Worm (Caenorhabditis elegans) whole organism, young adult: ENCODE results near the gene F32A11.1.

Experiments used
- ZK185.1 ChIP-seq: sonication (generic microtip); optimal IDR thresholded peaks from 2 replicates; lab custom pipeline; 2016; ENCODE audit warnings: mild to moderate bottlenecking, missing genetic modification characterization, missing compliant biosample characterization; ENCODE audit not compliant: poor library complexity, severe bottlenecking
- ceh-58 ChIP-seq: fragments of 200-800 bp; sonication (Bioruptor generic); IDR thresholded peaks from 2 replicates; pipeline ENCODE4 v1.3.6; 2022; ENCODE audit warnings: missing genetic modification characterization, missing compliant biosample characterization
- egl-18 ChIP-seq: fragments of 200-800 bp; sonication (Bioruptor generic); IDR thresholded peaks from 2 replicates; pipeline ENCODE4 v1.3.6; 2022; ENCODE audit warnings: missing genetic modification reagents, missing genetic modification characterization, missing compliant biosample characterization
- madf-10 ChIP-seq: sonication (generic microtip); optimal IDR thresholded peaks from 2 replicates; lab custom pipeline; 2016; ENCODE audit warnings: mild to moderate bottlenecking, missing genetic modification characterization, missing compliant biosample characterization
- mes-4 ChIP-seq: sonication (generic microtip); optimal IDR thresholded peaks from 2 replicates; lab custom pipeline; 2016; ENCODE audit warnings: missing genotype, missing genetic modification characterization, missing compliant biosample characterization
- pha-4 ChIP-seq: fragments of 150-350 bp; sonication (generic microtip); optimal IDR thresholded peaks from 2 replicates; lab custom pipeline; 2014; ENCODE audit warnings: missing biosample characterization, missing genetic modification reagents, missing genetic modification characterization
- ztf-6 ChIP-seq: fragments of 200-800 bp; sonication (Bioruptor generic); IDR thresholded peaks from 2 replicates; pipeline ENCODE4 v1.3.6; 2022; ENCODE audit warnings: missing genetic modification reagents, missing genetic modification characterization, missing compliant biosample characterization

- TF ChIP-seq ceh-58 (no peak), ZK185.1 (tag; lab: Kevin White, UChicago) (no peak), ztf-6 (GFP tag; lab: Robert Waterston, UW) (no peak), madf-10 (tag; lab: Kevin White, UChicago) (peak; percentile 26), egl-18 (GFP tag; lab: Robert Waterston, UW) (no peak), mes-4 (no peak), pha-4 (tag; lab: Kevin White, UChicago) (no peak)
These were observed 32.2 kb downstream of the F32A11.1 start for ce11 chrII:13189363-13189762.
